Fruit fly (Drosophila melanogaster): Measurements from ENCODE around the gene CG31253.
"Not testable (repeated sequence)": the region's sequence is repeated elsewhere in the genome, so short reads cannot be mapped to it uniquely, and the experiment has no call there.

CG31253 gene

dm6 chr3R:27960473-27960872 lies at the start of gene CG31253:
TSS of gene CG31253 (minus strand) at chr3R:27960573.
- not testable (repeated sequence) for TF ChIP-seq ato (GFP tag; IDR thresholded peaks at IDR 0.05; ENCODE audit: partially characterized antibody); zfh2 (GFP tag; optimal IDR thresholded peaks at IDR 0.05); CG10565 (GFP tag; optimal IDR thresholded peaks at IDR 0.05)

DNA sequence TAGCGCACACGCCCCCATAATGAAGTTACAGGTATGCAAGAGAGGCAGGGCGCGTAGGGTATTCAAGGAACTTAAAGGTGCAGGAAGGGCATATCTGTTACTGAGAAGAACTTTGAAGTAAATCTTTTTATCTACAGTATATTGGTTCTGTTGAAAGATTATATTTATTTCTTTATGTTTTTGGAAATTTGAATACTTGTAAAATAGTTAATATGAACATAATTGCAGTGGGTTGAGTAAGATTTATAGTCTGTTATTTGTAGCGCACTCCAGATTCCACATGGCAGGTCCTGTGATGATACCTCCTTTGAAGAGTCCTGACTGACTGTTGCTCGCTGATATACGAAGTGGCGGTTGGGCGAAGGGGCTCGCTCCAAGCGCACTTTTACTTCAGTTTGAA lies 43.7 kb upstream of the CG31253 start:
- TF ChIP-seq Jarid2 (GFP tag; optimal IDR thresholded peaks at IDR 0.05) (no peak), gsb (GFP tag; IDR thresholded peaks at IDR 0.05) (no peak), scrt (GFP tag; optimal IDR thresholded peaks at IDR 0.05) (peak; percentile 8), cato (GFP tag; optimal IDR thresholded peaks at IDR 0.05; ENCODE audit: borderline replicate concordance) (no peak), maf-S (GFP tag; optimal IDR thresholded peaks at IDR 0.05) (no peak), Lhr (GFP tag; optimal IDR thresholded peaks at IDR 0.05) (no peak), CG10274 (GFP tag; optimal IDR thresholded peaks at IDR 0.05) (peak; percentile 36), gcm (GFP tag; optimal IDR thresholded peaks at IDR 0.05) (no peak), wek (GFP tag; optimal IDR thresholded peaks at IDR 0.05) (no peak), Sry-δ (GFP tag; optimal IDR thresholded peaks at IDR 0.05) (no peak), lab (GFP tag; optimal IDR thresholded peaks at IDR 0.05) (peak; percentile 28), sens (GFP tag) (peak; percentile 67), H2.0 (GFP tag; IDR thresholded peaks at IDR 0.05) (no peak), gcm2 (GFP tag; optimal IDR thresholded peaks at IDR 0.05) (no peak), row (GFP tag; IDR thresholded peaks at IDR 0.05) (peak; percentile 32; the same call in 1 of the 3 replicates), CG9215 (GFP tag; IDR thresholded peaks at IDR 0.05) (no peak), CG2120 (GFP tag; optimal IDR thresholded peaks at IDR 0.05) (peak; percentile 31), jumu (GFP tag; optimal IDR thresholded peaks at IDR 0.05) (no peak), NC2β (GFP tag; optimal IDR thresholded peaks at IDR 0.05) (no peak), HmgD (GFP tag; optimal IDR thresholded peaks at IDR 0.05) (no peak), E2f2 (GFP tag; IDR thresholded peaks at IDR 0.05) (no peak), Sox100B (GFP tag; optimal IDR thresholded peaks at IDR 0.05) (no peak), Fer1 (GFP tag; optimal IDR thresholded peaks at IDR 0.05) (peak; percentile 15), kah (GFP tag; optimal IDR thresholded peaks at IDR 0.05) (no peak), CG10979 (tag; optimal IDR thresholded peaks at IDR 0.05) (no peak), dmrt99B (tag; optimal IDR thresholded peaks at IDR 0.05) (peak; percentile 15), sc (optimal IDR thresholded peaks at IDR 0.05) (no peak), sc (GFP tag; optimal IDR thresholded peaks at IDR 0.05) (no peak), klu (GFP tag; IDR thresholded peaks at IDR 0.05) (no peak), CG11696 (GFP tag; IDR thresholded peaks at IDR 0.05) (no peak), Gug (GFP tag; IDR thresholded peaks at IDR 0.05) (no peak), zfh2 (GFP tag; optimal IDR thresholded peaks at IDR 0.05) (no peak), Rx (GFP tag; IDR thresholded peaks at IDR 0.05) (no peak), peb (GFP tag; IDR thresholded peaks at IDR 0.05) (no peak), nau (GFP tag; optimal IDR thresholded peaks at IDR 0.05) (no peak), CG12236 (GFP tag; optimal IDR thresholded peaks at IDR 0.05) (no peak), Ets65A (GFP tag) (no peak), CG7987 (GFP tag; optimal IDR thresholded peaks at IDR 0.05) (no peak), CG15269 (tag; optimal IDR thresholded peaks at IDR 0.05) (no peak), toy (GFP tag; IDR thresholded peaks at IDR 0.05) (no peak), rib (GFP tag; IDR thresholded peaks at IDR 0.05) (no peak), CG17186 (GFP tag; optimal IDR thresholded peaks at IDR 0.05) (no peak), CG14965 (GFP tag; optimal IDR thresholded peaks at IDR 0.05; ENCODE audit: borderline replicate concordance) (no peak), CG18599 (GFP tag; optimal IDR thresholded peaks at IDR 0.05) (peak; percentile 27), CG11504 (tag; optimal IDR thresholded peaks at IDR 0.05) (peak; percentile 7), bab2 (GFP tag; optimal IDR thresholded peaks at IDR 0.05) (no peak), fd102C (GFP tag; optimal IDR thresholded peaks at IDR 0.05) (no peak), CG2678 (tag; optimal IDR thresholded peaks at IDR 0.05) (no peak)
